Worm (Caenorhabditis elegans) whole organism, mixed stage, embryonic: Measurements from ENCODE around the gene clec-217.

Experiments used
- ces-1 ChIP-seq: fragments of 150-350 bp; optimal IDR thresholded peaks from 2 replicates; lab custom pipeline; 2014; ENCODE audit warnings: missing biosample characterization, missing genetic modification reagents, missing genetic modification characterization
- drap-1 ChIP-seq: fragments of 200-800 bp; sonication (Bioruptor generic); optimal IDR thresholded peaks from 3 replicates; lab custom pipeline; 2018; ENCODE audit warnings: mild to moderate bottlenecking, missing genetic modification characterization, missing compliant biosample characterization
- nhr-28 ChIP-seq: fragments of 150-350 bp; optimal IDR thresholded peaks from 2 replicates; lab custom pipeline; 2014; ENCODE audit warnings: missing biosample characterization, missing genetic modification characterization
- nhr-76 ChIP-seq: sonication (generic microtip); optimal IDR thresholded peaks from 2 replicates; lab custom pipeline; 2017; ENCODE audit warnings: missing biosample characterization, missing genetic modification characterization
- sem-2 ChIP-seq: fragments of 200-800 bp; sonication (Bioruptor generic); optimal IDR thresholded peaks from 2 replicates; lab custom pipeline; 2018; ENCODE audit warnings: mild to moderate bottlenecking, missing genetic modification characterization, missing compliant biosample characterization
- unc-62 ChIP-seq: fragments of 150-350 bp; optimal IDR thresholded peaks from 2 replicates; lab custom pipeline; 2014; ENCODE audit warnings: missing biosample characterization, missing genetic modification reagents, missing genetic modification characterization

DNA sequence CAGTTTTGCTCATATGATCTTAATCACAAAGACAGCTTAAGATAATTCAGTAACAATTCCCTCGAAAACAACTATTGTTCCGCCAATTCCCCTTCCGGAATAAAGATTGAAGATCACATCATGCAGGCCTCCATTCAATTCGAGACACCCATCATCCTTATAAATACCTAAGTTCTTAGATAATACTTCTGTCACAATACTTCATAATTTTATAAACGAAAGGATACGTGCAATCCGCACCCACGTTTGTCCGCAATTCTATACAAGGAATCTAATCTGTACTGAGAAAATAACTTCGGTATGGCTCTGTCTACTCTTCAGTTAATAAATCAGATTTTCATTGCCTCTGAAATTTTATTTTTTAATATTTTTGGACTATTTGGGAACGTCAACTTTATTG, 30.0 kb downstream of the clec-217 start, which contains the start of gene srsx-5:
- TF ChIP-seq ces-1 (GFP tag; lab: Kevin White, UChicago) (no peak), nhr-28 (tag; lab: Kevin White, UChicago) (no peak), unc-62 (no peak), nhr-76 (tag; lab: Kevin White, UChicago) (no peak), sem-2 (GFP tag; lab: Kevin White, UChicago) (no peak), drap-1 (no peak)
